Worm (Caenorhabditis elegans) whole organism, early embryonic: ENCODE data around the gene spon-1.

ENCODE experiments used
- ama-1 ChIP-seq: fragments of 150-350 bp; optimal IDR thresholded peaks from 2 replicates; lab custom pipeline; 2014
- flt-1 ChIP-seq: fragments of 200-800 bp; sonication (Bioruptor generic); IDR thresholded peaks from 2 replicates; pipeline ENCODE4 v1.3.6; 2022; ENCODE audit warnings: missing genetic modification characterization, missing compliant biosample characterization

- TF ChIP-seq ama-1 (lab: Kevin White, UChicago) = no peak
- no peak for TF ChIP-seq flt-1 (GFP tag; lab: Robert Waterston, UW)
Measured at ce11 chrII:7154711-7155110, 38.4 kb downstream of the spon-1 start.
